Fruit fly (Drosophila melanogaster): ENCODE results near the gene CG6041.

DNA sequence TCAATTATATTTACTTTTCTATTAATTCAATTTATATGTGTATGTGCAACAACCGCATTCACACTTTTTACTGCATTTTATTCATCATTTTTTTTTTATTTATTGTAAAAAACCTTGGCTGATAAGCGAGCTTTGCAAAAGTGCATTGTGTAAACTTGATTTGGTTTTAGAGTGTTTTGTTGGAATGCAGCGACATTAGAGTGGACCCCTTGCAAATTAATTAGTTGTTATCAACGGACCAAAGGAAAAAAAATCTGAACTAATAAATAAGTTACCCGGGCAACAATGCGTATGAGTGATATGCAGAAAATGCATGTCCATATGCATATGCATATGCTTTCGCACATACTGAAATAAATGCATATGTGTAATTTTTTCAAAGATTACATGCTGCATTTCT is 27.0 kb upstream of the CG6041 start:
- no peak for TF ChIP-seq CG8478 (optimal IDR thresholded peaks at IDR 0.05)
- no peak for TF ChIP-seq Dll (optimal IDR thresholded peaks at IDR 0.05)
- no peak for TF ChIP-seq pan (optimal IDR thresholded peaks at IDR 0.05)
- TF ChIP-seq psq (optimal IDR thresholded peaks at IDR 0.05): no peak
- TF ChIP-seq EcR (GFP tag; optimal IDR thresholded peaks at IDR 0.05): no peak
